Fruit fly (Drosophila melanogaster) whole organism: ENCODE data around the gene Pvr.
A peak's percentile ranks its signal among the peaks of the same experiment; 100 is the strongest.

ENCODE experiments used
- CG8478 ChIP-seq: fragments of >200 bp; optimal IDR thresholded peaks from 2 replicates; lab custom pipeline; 2018; ENCODE audit warnings: inconsistent platforms
- Dll ChIP-seq: fragments of >200 bp; optimal IDR thresholded peaks from 2 replicates; lab custom pipeline; 2017
- EcR ChIP-seq, 2 experiments: fragments of >200 bp; optimal IDR thresholded peaks; 2 replicates each; lab custom pipeline; 2017; ENCODE audit warnings: missing biosample characterization in 2 of 2, missing genetic modification characterization in 2 of 2, missing genetic modification reagents in 2 of 2
- pan ChIP-seq: fragments of >200 bp; optimal IDR thresholded peaks from 2 replicates; lab custom pipeline; 2017
- psq ChIP-seq: fragments of >200 bp; optimal IDR thresholded peaks from 2 replicates; lab custom pipeline; 2017
- usp ChIP-seq: fragments of >200 bp; optimal IDR thresholded peaks from 2 replicates; lab custom pipeline; 2017; ENCODE audit warnings: missing biosample characterization, missing genetic modification characterization, mixed read lengths

Pvr gene

dm6 chr2L:8239032-8239650, 537 bp downstream of the Pvr start:
- no peak for TF ChIP-seq psq (lab: Kevin White, UChicago)
- no peak for TF ChIP-seq CG8478 (lab: Kevin White, UChicago)
- TF ChIP-seq Dll (lab: Kevin White, UChicago): no peak
- no peak for TF ChIP-seq usp (GFP tag; lab: Kevin White, UChicago)
- TF ChIP-seq EcR (GFP tag; optimal IDR thresholded peaks at IDR 0.05; lab: Kevin White, UChicago): no peak
- no peak for TF ChIP-seq pan (lab: Kevin White, UChicago)

DNA sequence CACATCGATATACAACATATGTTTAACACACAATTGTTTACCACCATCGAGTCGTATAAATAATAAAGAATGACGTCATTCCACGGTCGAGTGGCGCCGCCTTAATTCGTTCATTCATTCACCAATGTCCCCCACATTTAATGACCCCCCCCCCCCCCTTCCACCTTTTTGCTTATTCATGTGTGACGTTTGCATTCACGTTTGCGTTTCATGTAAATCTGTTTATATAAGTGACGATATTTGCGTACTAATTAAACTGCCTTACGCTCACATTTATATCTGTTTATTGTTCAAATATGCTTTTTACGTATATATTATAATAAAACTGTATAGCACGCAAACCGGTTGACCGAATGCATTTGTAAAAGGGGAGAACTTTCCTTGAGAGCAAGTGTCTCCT, 6.1 kb downstream of the Pvr start:
- TF ChIP-seq CG8478 (lab: Kevin White, UChicago) (no peak), EcR (GFP tag; optimal IDR thresholded peaks at IDR 0.05; lab: Kevin White, UChicago) (no peak), psq (lab: Kevin White, UChicago) (no peak), pan (lab: Kevin White, UChicago) (no peak), usp (GFP tag; lab: Kevin White, UChicago) (no peak), Dll (lab: Kevin White, UChicago) (no peak)

DNA sequence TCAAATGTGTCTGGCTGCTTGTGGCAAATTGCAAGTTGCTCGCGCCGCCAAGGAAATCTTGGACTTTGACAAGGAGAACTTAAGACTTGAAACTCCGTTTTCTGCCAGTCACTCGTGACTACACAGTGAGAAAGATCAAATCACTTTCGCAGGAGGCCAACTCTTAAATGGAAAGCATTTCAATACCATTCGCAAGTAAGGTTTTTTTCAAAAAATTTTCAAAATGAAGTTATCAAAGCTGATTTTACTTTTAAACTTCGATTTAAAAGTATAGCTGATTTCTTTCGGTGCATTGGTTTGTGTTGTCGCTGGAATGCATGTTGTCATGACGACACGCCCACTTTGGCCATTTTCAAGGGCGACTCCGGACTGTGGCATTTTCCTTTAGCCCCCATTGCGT, 7.3 kb downstream of the Pvr start:
- TF ChIP-seq CG8478 (lab: Kevin White, UChicago) (no peak), pan (lab: Kevin White, UChicago) (no peak), usp (GFP tag; lab: Kevin White, UChicago) (no peak)

- TF ChIP-seq usp (GFP tag; lab: Kevin White, UChicago) (no peak), psq (lab: Kevin White, UChicago) (no peak), Dll (lab: Kevin White, UChicago) (no peak), pan (lab: Kevin White, UChicago) (no peak), CG8478 (lab: Kevin White, UChicago) (no peak)
Observed at dm6 chr2L:8230255-8230654, 9.4 kb downstream of the Pvr start.

DNA sequence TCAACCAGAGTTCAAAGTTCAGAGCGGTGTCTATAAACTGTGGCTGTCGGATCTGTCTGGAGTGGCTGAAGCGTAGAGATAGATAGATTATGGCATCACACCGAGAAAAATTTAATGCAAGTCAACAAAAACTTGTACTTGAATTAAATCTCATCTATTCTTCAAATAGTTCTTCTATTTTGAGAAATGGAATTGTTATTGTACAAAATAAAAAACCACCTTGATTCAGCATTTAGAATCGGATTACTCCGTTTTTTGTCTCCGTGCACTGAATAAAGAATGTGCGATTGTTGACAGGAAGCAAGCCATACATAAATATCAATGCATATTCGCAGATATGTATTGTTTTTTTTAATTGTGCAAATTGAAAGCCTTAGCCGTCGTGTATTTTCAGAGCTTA, 10.1 kb downstream of the Pvr start:
- TF ChIP-seq EcR (GFP tag; optimal IDR thresholded peaks at IDR 0.05; lab: Kevin White, UChicago) (no peak), Dll (lab: Kevin White, UChicago) (no peak), pan (lab: Kevin White, UChicago) (peak; percentile 10), usp (GFP tag; lab: Kevin White, UChicago) (no peak), CG8478 (lab: Kevin White, UChicago) (no peak)

- no peak for TF ChIP-seq CG8478 (lab: Kevin White, UChicago)
- TF ChIP-seq psq (lab: Kevin White, UChicago): no peak
- TF ChIP-seq pan (lab: Kevin White, UChicago): no peak
- no peak for TF ChIP-seq usp (GFP tag; lab: Kevin White, UChicago)
- TF ChIP-seq EcR (GFP tag; optimal IDR thresholded peaks at IDR 0.05; lab: Kevin White, UChicago): no peak
- no peak for TF ChIP-seq Dll (lab: Kevin White, UChicago)
Observed at dm6 chr2L:8229134-8229533, 10.5 kb downstream of the Pvr start.

DNA sequence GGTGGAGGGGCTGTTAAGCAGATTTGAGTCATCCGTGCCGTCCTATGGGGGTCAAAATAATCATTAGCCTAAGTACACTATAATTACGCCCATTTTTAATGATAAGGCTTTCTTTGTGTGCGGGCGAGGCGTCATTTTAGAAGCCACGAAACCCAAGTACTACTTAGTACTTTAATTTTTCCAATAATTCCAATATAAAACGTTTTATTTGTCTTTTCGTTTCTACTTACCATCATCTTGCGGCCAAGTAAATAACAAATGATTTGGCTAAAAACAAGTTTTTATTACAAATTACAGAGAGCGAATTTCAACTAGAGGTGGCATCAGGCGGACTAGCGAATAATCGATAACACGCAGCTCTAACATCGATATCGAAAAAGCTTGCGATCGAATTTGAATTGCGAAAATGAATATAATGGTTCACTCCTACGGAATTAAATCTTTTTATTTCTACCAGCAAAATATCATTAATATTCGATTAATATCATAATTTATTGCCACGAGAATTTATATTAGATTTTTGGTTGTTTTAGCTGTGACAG, 19.2 kb downstream of the Pvr start, which contains the start of gene Snx6:
Snx6 (minus strand) TSS at position 349 of the 542 bp plus-strand sequence.
- TF ChIP-seq CG8478 (lab: Kevin White, UChicago) (no peak), usp (GFP tag; lab: Kevin White, UChicago) (no peak), pan (lab: Kevin White, UChicago) (no peak), EcR (GFP tag; optimal IDR thresholded peaks at IDR 0.05; lab: Kevin White, UChicago) (no peak), psq (lab: Kevin White, UChicago) (no peak), Dll (lab: Kevin White, UChicago) (no peak)

dm6 chr2L:8217917-8218316, 21.8 kb downstream of the Pvr start, which contains the start of gene CG8292:
CG8292 (minus strand) TSS chr2L:8218017.
- no peak for TF ChIP-seq psq (lab: Kevin White, UChicago)
- TF ChIP-seq usp (GFP tag; lab: Kevin White, UChicago): no peak
- no peak for TF ChIP-seq CG8478 (lab: Kevin White, UChicago)
- TF ChIP-seq Dll (lab: Kevin White, UChicago): no peak
- TF ChIP-seq EcR (GFP tag; optimal IDR thresholded peaks at IDR 0.05; lab: Kevin White, UChicago): no peak

- TF ChIP-seq CG8478 (lab: Kevin White, UChicago) (no peak), pan (lab: Kevin White, UChicago) (no peak), psq (lab: Kevin White, UChicago) (no peak), EcR (GFP tag; optimal IDR thresholded peaks at IDR 0.05; lab: Kevin White, UChicago) (no peak), Dll (lab: Kevin White, UChicago) (no peak), usp (GFP tag; lab: Kevin White, UChicago) (no peak)
Observed at dm6 chr2L:8215259-8215929, 24.3 kb downstream of the Pvr start, which contains the start of gene CG8349. CG8349 (plus strand) TSS chr2L:8215915.

DNA sequence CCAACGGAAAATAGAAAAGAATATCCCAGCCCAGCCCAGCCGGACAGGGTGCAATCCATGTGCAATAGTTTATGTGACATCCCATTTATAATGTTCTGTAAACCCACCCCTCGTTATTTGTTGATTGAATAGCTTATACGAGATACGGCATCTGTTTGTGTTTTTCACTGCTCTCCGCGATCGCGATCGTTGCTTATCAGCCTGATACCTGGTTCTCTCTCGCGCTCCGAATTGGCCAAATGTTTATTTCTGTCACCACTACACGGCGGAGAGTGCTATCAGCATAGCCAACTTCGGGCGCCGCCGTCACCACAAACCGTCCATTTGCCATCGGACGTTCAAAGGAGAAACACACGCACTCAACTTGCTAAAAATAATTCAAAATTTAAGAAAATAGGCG, 25.7 kb downstream of the Pvr start, which contains the start of gene CG8353:
CG8353 (plus strand) TSS at position 59 of the 400 bp plus-strand sequence.
- TF ChIP-seq EcR (GFP tag; optimal IDR thresholded peaks at IDR 0.05; lab: Kevin White, UChicago) (no peak), CG8478 (lab: Kevin White, UChicago) (no peak), pan (lab: Kevin White, UChicago) (no peak), Dll (lab: Kevin White, UChicago) (no peak), usp (GFP tag; lab: Kevin White, UChicago) (no peak), psq (lab: Kevin White, UChicago) (no peak)

DNA sequence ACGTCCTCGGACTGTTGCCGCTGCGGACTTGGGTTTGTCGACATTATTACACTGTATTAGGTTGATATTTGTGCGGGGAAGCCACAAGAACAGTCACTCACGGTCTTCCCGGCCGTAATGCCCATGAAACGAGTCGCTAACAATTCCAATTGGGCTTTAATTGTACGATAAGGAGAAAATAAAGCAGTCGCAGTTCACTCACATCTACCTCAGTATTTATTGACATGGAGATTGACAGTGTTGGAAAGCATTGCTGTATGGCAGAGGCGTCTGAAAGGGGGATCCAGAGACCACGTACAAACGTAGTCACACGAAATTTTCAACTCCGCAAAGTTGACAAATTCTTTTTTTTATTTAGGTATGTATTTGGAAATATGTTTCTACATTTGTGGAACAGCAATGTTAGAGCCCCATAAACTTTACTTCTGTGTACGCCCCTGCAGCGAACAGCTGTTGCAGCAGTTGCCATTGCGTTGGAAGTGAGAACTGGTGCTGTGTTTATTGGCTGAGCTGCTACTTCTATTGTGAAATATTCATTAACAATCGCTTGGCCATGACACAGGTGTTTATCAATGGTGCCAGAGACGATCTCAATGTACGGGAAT, 26.9 kb downstream of the Pvr start, which contains the start of the genes CG8372 and CG8360:
CG8372 (minus strand) TSS at position 237 of the 605 bp plus-strand sequence.
CG8360 (plus strand) TSS at position 294 of the 605 bp plus-strand sequence.
- TF ChIP-seq EcR (GFP tag; optimal IDR thresholded peaks at IDR 0.05; lab: Kevin White, UChicago) (peak in 1 of 2 experiments; percentile 68), psq (lab: Kevin White, UChicago) (no peak)
